Worm (Caenorhabditis elegans): ENCODE measurements around the gene C54G7.1.

DNA sequence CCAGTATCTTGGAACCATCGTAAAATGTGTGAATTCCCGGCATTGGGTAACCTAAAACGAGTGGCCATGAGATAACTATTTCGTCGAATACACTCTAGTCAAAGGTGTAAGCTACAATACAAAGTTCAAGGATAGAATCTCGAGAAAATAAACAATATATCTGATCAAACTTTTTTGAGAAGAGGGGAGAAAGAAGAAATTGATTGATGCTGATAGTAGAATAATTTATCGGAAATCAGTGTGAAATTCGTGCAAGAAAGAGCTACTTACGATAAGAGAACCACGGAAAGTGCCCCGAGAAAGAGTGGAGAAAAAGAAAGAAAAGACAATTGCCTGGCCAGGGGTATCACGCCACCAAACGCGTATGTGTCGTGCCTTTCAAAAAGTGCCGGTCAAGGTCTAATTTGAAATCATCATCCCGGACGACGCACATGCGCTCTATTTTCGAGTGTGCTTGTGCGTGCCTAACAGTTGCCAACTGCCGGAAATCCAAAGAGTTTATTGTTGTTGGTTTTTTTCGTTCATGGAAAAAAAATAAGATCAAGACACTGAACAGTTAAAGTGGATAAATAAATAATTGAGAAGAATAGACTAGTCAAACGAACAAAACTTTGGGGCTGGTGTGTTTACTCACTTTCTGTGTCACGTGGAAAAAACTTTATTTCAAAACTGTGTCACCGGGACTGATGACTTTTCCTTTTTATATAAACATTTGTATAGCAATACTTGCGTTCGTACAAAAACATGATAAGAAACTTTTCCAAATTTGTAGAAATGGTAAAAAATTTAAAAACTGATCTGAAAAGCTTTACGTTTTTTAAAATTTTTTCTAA is 20.8 kb upstream of the C54G7.1 start, which contains the start of gene mboa-3:
- TF ChIP-seq pha-4 (tag; optimal IDR thresholded peaks at IDR 0.05) = no peak
- peak; percentile 43 for TF ChIP-seq elt-2 (tag; optimal IDR thresholded peaks at IDR 0.05)
- no peak for TF ChIP-seq hlh-30 (tag; optimal IDR thresholded peaks at IDR 0.05; ENCODE audit: insufficient read depth)
- TF ChIP-seq hlh-15 (tag; optimal IDR thresholded peaks at IDR 0.05) = no peak
- TF ChIP-seq nfya-1 (tag; optimal IDR thresholded peaks at IDR 0.05) = no peak
- no peak for TF ChIP-seq tbx-2 (tag; optimal IDR thresholded peaks at IDR 0.05)
- no peak for TF ChIP-seq ztf-16 (tag; optimal IDR thresholded peaks at IDR 0.05)
- no peak for TF ChIP-seq nhr-11 (tag; optimal IDR thresholded peaks at IDR 0.05)
- TF ChIP-seq tbx-7 (tag; optimal IDR thresholded peaks at IDR 0.05) = no peak
- no peak for TF ChIP-seq hlh-6 (tag; optimal IDR thresholded peaks at IDR 0.05)
- TF ChIP-seq K09A11.1 (tag; optimal IDR thresholded peaks at IDR 0.05; ENCODE audit: insufficient read depth) = no peak
- TF ChIP-seq rnt-1 (tag; optimal IDR thresholded peaks at IDR 0.05) = no peak
- TF ChIP-seq madf-2 (tag; optimal IDR thresholded peaks at IDR 0.05) = no peak

Measured in whole organism, late embryonic.